Fruit fly (Drosophila melanogaster) whole organism, wandering third instar larva: Measurements from ENCODE around the gene CG32537.

ENCODE experiments used
- Abd-B ChIP-seq: fragments of >200 bp; optimal IDR thresholded peaks from 2 replicates; lab custom pipeline; 2017; ENCODE audit warnings: missing biosample characterization, missing genetic modification characterization
- CG32264 ChIP-seq: fragments of 200-800 bp; sonication (Bioruptor generic); optimal IDR thresholded peaks from 2 replicates; lab custom pipeline; 2016; ENCODE audit warnings: missing biosample characterization, missing genetic modification characterization
- CG9705 ChIP-seq: fragments of 200-800 bp; sonication (Bioruptor generic); optimal IDR thresholded peaks from 2 replicates; lab custom pipeline; 2018; ENCODE audit warnings: missing biosample characterization, mild to moderate bottlenecking, missing genetic modification characterization
- CrebA ChIP-seq: fragments of 200-800 bp; sonication (Bioruptor generic); optimal IDR thresholded peaks from 2 replicates; lab custom pipeline; 2016; ENCODE audit warnings: missing biosample characterization, mild to moderate bottlenecking, missing genetic modification characterization, borderline replicate concordance
- Dfd ChIP-seq: fragments of >200 bp; optimal IDR thresholded peaks from 2 replicates; lab custom pipeline; 2017; ENCODE audit warnings: missing biosample characterization, missing genetic modification characterization
- Dif ChIP-seq: fragments of 200-275, 200-300 bp; sonication (Bioruptor generic); optimal IDR thresholded peaks from 2 replicates; lab custom pipeline; 2018; ENCODE audit warnings: missing biosample characterization, missing genetic modification characterization; ENCODE audit not compliant: partially characterized antibody
- GATAd ChIP-seq: sonication (Bioruptor generic); optimal IDR thresholded peaks from 2 replicates; lab custom pipeline; 2016; ENCODE audit warnings: missing biosample characterization, missing genetic modification characterization
- HLH106 ChIP-seq: fragments of 200-800 bp; optimal IDR thresholded peaks from 3 replicates; lab custom pipeline; 2019; ENCODE audit warnings: missing biosample characterization, mild to moderate bottlenecking, missing genetic modification characterization, moderate library complexity
- Hnf4 ChIP-seq: fragments of 200-800 bp; sonication (Bioruptor generic); optimal IDR thresholded peaks from 2 replicates; lab custom pipeline; 2016; ENCODE audit warnings: missing biosample characterization, mild to moderate bottlenecking, missing genetic modification characterization
- Hr78 ChIP-seq: fragments of >200 bp; optimal IDR thresholded peaks from 2 replicates; lab custom pipeline; 2017; ENCODE audit warnings: missing biosample characterization, missing genetic modification characterization
- Hr83 ChIP-seq: fragments of 200-300 bp; sonication (Bioruptor generic); optimal IDR thresholded peaks from 2 replicates; lab custom pipeline; 2016; ENCODE audit warnings: missing biosample characterization, mild to moderate bottlenecking, missing genetic modification characterization, moderate library complexity; ENCODE audit not compliant: poor library complexity, severe bottlenecking
- Jra ChIP-seq: sonication (Bioruptor generic); optimal IDR thresholded peaks from 2 replicates; lab custom pipeline; 2016; ENCODE audit warnings: missing biosample characterization, missing genetic modification characterization
- Mio ChIP-seq: sonication (Bioruptor generic); optimal IDR thresholded peaks from 2 replicates; lab custom pipeline; 2016; ENCODE audit warnings: missing biosample characterization, missing genetic modification characterization
- Myc ChIP-seq: fragments of >200 bp; optimal IDR thresholded peaks from 2 replicates; lab custom pipeline; 2017
- N ChIP-seq: fragments of >200 bp; optimal IDR thresholded peaks from 2 replicates; lab custom pipeline; 2018; ENCODE audit warnings: missing biosample characterization, missing external identifiers, missing genetic modification characterization
- OdsH ChIP-seq: fragments of 200-800 bp; sonication (Bioruptor generic); optimal IDR thresholded peaks from 2 replicates; lab custom pipeline; 2016; ENCODE audit warnings: missing biosample characterization, mild to moderate bottlenecking, missing genetic modification characterization
- Rel ChIP-seq, 2 experiments: fragments of 200-800 bp; sonication (Bioruptor generic) in 1 of 2; optimal IDR thresholded peaks; 2 replicates in 1 of 2; 3 replicates in 1 of 2; lab custom pipeline; 2016 to 2019; ENCODE audit warnings: mild to moderate bottlenecking in 2 of 2, missing biosample characterization in 2 of 2, missing genetic modification characterization in 2 of 2, moderate library complexity in 1 of 2
- Sp1 ChIP-seq: fragments of 200-800 bp; sonication (Bioruptor generic); optimal IDR thresholded peaks from 3 replicates; lab custom pipeline; 2019; ENCODE audit warnings: missing biosample characterization, mild to moderate bottlenecking, missing genetic modification characterization, moderate library complexity
- Vsx2 ChIP-seq: fragments of 200-300, 225-300 bp; sonication (Bioruptor generic); optimal IDR thresholded peaks from 2 replicates; lab custom pipeline; 2018; ENCODE audit warnings: missing biosample characterization, missing genetic modification characterization; ENCODE audit not compliant: partially characterized antibody
- br ChIP-seq: fragments of 200-800 bp; sonication (Bioruptor generic); optimal IDR thresholded peaks from 2 replicates; lab custom pipeline; 2016; ENCODE audit warnings: missing biosample characterization, missing genetic modification characterization
- brk ChIP-seq: fragments of 200-800 bp; sonication (Bioruptor generic); optimal IDR thresholded peaks from 2 replicates; lab custom pipeline; 2016; ENCODE audit warnings: missing biosample characterization, mild to moderate bottlenecking, missing genetic modification characterization
- dl ChIP-seq, 2 experiments: fragments of 175-275, 200-275 bp in 1 of 2; fragments of 200-275 bp in 1 of 2; sonication (Bioruptor generic); optimal IDR thresholded peaks; lab custom pipeline; 2018; ENCODE audit warnings: mild to moderate bottlenecking in 2 of 2, missing biosample characterization in 2 of 2, missing genetic modification characterization in 2 of 2, moderate library complexity in 2 of 2; ENCODE audit not compliant: partially characterized antibody in 2 of 2, insufficient read depth in 1 of 2
- dmrt93B ChIP-seq: fragments of 200-800 bp; sonication (Bioruptor generic); optimal IDR thresholded peaks from 2 replicates; lab custom pipeline; 2018; ENCODE audit warnings: missing biosample characterization, mild to moderate bottlenecking, missing genetic modification characterization
- dsf ChIP-seq: sonication (Bioruptor generic); optimal IDR thresholded peaks from 2 replicates; lab custom pipeline; 2016; ENCODE audit warnings: missing biosample characterization, missing genetic modification characterization, borderline replicate concordance
- ey ChIP-seq: fragments of 200-800 bp; sonication (Bioruptor generic); optimal IDR thresholded peaks from 2 replicates; lab custom pipeline; 2016; ENCODE audit warnings: missing biosample characterization, missing genetic modification characterization
- foxo ChIP-seq, 2 experiments: fragments of 200-800 bp; sonication (Bioruptor generic); optimal IDR thresholded peaks; 2 replicates in 1 of 2; 3 replicates in 1 of 2; lab custom pipeline; 2016 to 2017; ENCODE audit warnings: missing biosample characterization in 2 of 2, missing genetic modification characterization in 2 of 2
- fru ChIP-seq: fragments of 200-800 bp; sonication (Bioruptor generic); optimal IDR thresholded peaks from 3 replicates; lab custom pipeline; 2016; ENCODE audit warnings: missing biosample characterization, mild to moderate bottlenecking, missing genetic modification characterization
- h ChIP-seq: fragments of 200-800 bp; sonication (Bioruptor generic); optimal IDR thresholded peaks from 3 replicates; lab custom pipeline; 2016; ENCODE audit warnings: missing biosample characterization, mild to moderate bottlenecking, missing genetic modification characterization
- jim ChIP-seq: fragments of 175-275, 200-325 bp; sonication (Bioruptor generic); optimal IDR thresholded peaks from 2 replicates; lab custom pipeline; 2016; ENCODE audit warnings: missing biosample characterization, mild to moderate bottlenecking, missing genetic modification characterization
- lola ChIP-seq: fragments of >200 bp; optimal IDR thresholded peaks from 2 replicates; lab custom pipeline; 2017; ENCODE audit warnings: missing biosample characterization, missing genetic modification characterization
- pan ChIP-seq: fragments of >200 bp; optimal IDR thresholded peaks from 2 replicates; lab custom pipeline; 2017
- psq ChIP-seq: fragments of 200-800 bp; sonication (Bioruptor generic); optimal IDR thresholded peaks from 3 replicates; lab custom pipeline; 2017; ENCODE audit warnings: missing biosample characterization, mild to moderate bottlenecking, missing genetic modification characterization, moderate library complexity
- rgr ChIP-seq: fragments of 200-800 bp; sonication (Bioruptor generic); optimal IDR thresholded peaks from 3 replicates; lab custom pipeline; 2016; ENCODE audit warnings: missing biosample characterization, mild to moderate bottlenecking, missing genetic modification characterization
- sage ChIP-seq: fragments of 200-800 bp; sonication (Bioruptor generic); optimal IDR thresholded peaks from 2 replicates; lab custom pipeline; 2016; ENCODE audit warnings: missing biosample characterization, mild to moderate bottlenecking, missing genetic modification characterization
- sv ChIP-seq: fragments of 200-800 bp; sonication (Bioruptor generic); optimal IDR thresholded peaks from 3 replicates; lab custom pipeline; 2016; ENCODE audit warnings: missing biosample characterization, missing genetic modification characterization
- tai ChIP-seq: sonication (Bioruptor generic); optimal IDR thresholded peaks from 2 replicates; lab custom pipeline; 2016; ENCODE audit warnings: missing biosample characterization, missing genetic modification characterization
- usp ChIP-seq: fragments of >200 bp; optimal IDR thresholded peaks from 2 replicates; lab custom pipeline; 2017; ENCODE audit warnings: missing biosample characterization, missing genetic modification characterization
- woc ChIP-seq: sonication (Bioruptor generic); optimal IDR thresholded peaks from 2 replicates; lab custom pipeline; 2016; ENCODE audit warnings: missing biosample characterization, mild to moderate bottlenecking, missing genetic modification characterization

CG32537 gene

DNA sequence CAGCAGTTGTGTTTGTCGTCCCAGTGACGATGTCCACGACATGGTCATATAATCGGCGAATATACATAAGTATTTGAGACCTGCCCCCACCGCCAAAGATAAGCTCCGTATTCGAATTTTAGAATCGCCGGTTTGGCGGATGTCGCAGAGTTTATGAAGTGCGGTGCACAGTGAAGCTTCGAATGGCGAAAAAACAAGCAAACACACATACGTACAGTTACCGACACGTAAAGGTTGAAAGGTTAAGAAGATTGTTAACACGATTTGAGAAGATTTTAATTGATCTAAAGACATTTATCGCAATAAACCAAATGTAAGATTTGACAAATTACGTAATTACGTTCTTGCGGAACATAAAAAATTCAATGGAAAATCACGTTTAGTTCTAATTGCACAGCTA lies 33.3 kb upstream of the CG32537 start:
- peak; percentile 19 for TF ChIP-seq OdsH (GFP tag; lab: Kevin White, UChicago)
- peak; percentile 7 for TF ChIP-seq ey
- TF ChIP-seq h (GFP tag; lab: Kevin White, UChicago): peak; percentile 22
- TF ChIP-seq jim (GFP tag; lab: Kevin White, UChicago): no peak
- no peak for TF ChIP-seq sage (GFP tag; lab: Kevin White, UChicago)

DNA sequence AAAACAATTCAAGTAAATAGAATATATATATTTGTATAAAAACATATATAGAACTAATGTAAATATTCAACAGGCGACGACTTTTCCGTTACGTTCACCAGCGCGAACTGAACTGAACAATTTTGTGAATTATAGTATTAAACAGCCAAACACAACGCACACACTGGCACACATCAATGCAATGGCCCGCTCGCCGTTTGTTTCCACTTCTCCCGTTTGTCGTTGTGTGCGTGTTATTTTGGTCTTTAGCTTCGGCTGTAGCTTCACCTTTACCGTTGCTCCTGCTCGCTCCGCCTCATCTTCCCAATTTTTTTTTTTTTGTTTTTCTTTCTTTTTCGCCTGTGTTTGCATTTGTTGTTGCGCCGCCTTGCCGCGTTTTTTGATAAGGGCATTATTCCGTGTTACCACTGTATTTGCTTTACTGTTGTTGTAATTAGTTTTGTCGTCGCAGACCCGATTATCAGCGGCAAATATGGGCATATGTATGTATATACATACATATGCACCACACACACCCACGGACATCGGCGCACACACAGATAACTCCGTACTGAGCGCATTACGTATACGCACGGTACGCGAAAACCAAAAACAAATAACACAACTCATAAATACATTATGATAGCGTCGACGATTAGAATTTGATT lies 31.6 kb upstream of the CG32537 start, which contains the start of gene CG8051:
TSS of gene CG8051 (minus strand) at position 116 of the 647 bp plus-strand sequence.
- TF ChIP-seq Dfd (GFP tag; lab: Kevin White, UChicago) (no peak), usp (GFP tag; lab: Kevin White, UChicago) (no peak), Vsx2 (GFP tag; lab: Kevin White, UChicago) (no peak), foxo (GFP tag; optimal IDR thresholded peaks at IDR 0.05; lab: Kevin White, UChicago) (peak in 1 of 2 experiments; percentile 41), Hr83 (GFP tag; lab: Kevin White, UChicago) (peak; percentile 37), br (GFP tag; lab: Kevin White, UChicago) (peak; percentile 7), brk (GFP tag; lab: Kevin White, UChicago) (no peak), N (GFP tag; lab: Kevin White, UChicago) (peak; percentile 39), sv (GFP tag; lab: Kevin White, UChicago) (no peak), HLH106 (tag; lab: Kevin White, UChicago) (no peak), sage (GFP tag; lab: Kevin White, UChicago) (no peak), pan (no peak), CrebA (no peak), Myc (no peak), Dif (no peak), tai (GFP tag; lab: Kevin White, UChicago) (no peak), h (GFP tag; lab: Kevin White, UChicago) (peak; percentile 60), Mio (GFP tag; lab: Kevin White, UChicago) (no peak), GATAd (GFP tag; lab: Kevin White, UChicago) (no peak), rgr (GFP tag; lab: Kevin White, UChicago) (peak; percentile 44), woc (no peak), ey (no peak), dsf (GFP tag; lab: Kevin White, UChicago) (no peak), Hr78 (no peak), CG32264 (no peak), dl (GFP tag; optimal IDR thresholded peaks at IDR 0.05; lab: Kevin White, UChicago; ENCODE audit: insufficient read depth in 1 of 2, partially characterized antibody in 2 of 2) (no peak), CG9705 (GFP tag; lab: Kevin White, UChicago) (no peak), psq (peak; percentile 41), jim (GFP tag; lab: Kevin White, UChicago) (no peak), Jra (no peak), fru (GFP tag; lab: Kevin White, UChicago) (peak; percentile 40), dmrt93B (GFP tag; lab: Kevin White, UChicago) (no peak), Hnf4 (GFP tag; lab: Kevin White, UChicago) (peak; percentile 45), Rel (GFP tag; optimal IDR thresholded peaks at IDR 0.05; lab: Kevin White, UChicago) (no peak), Rel (tag; optimal IDR thresholded peaks at IDR 0.05; lab: Kevin White, UChicago) (peak; percentile 8), OdsH (GFP tag; lab: Kevin White, UChicago) (peak; percentile 1), Sp1 (GFP tag; lab: Kevin White, UChicago) (peak; percentile 25), Abd-B (GFP tag; lab: Kevin White, UChicago) (no peak), lola (GFP tag; lab: Kevin White, UChicago) (no peak)
